Worm (Caenorhabditis elegans): Measurements from ENCODE around the gene nlp-81.

Gene nlp-81

ce11 chrIV:3163562-3163961 lies 12.4 kb downstream of the nlp-81 start:
- TF ChIP-seq nhr-129 (tag; optimal IDR thresholded peaks at IDR 0.05) (peak; percentile 37), Y55F3AM.14 (GFP tag; optimal IDR thresholded peaks at IDR 0.05) (peak; percentile 37), F13H6.1 (tag; optimal IDR thresholded peaks at IDR 0.05) (peak; percentile 51), zag-1 (tag; optimal IDR thresholded peaks at IDR 0.05) (peak; percentile 52), alr-1 (tag; optimal IDR thresholded peaks at IDR 0.05) (no peak), C34F6.9 (tag; optimal IDR thresholded peaks at IDR 0.05) (peak; percentile 46), skn-1 (tag; optimal IDR thresholded peaks at IDR 0.05) (no peak), crh-2 (tag; optimal IDR thresholded peaks at IDR 0.05) (no peak), unc-55 (GFP tag; optimal IDR thresholded peaks at IDR 0.05) (peak; percentile 52), snpc-4 (tag; optimal IDR thresholded peaks at IDR 0.05) (no peak), ztf-4 (tag; optimal IDR thresholded peaks at IDR 0.05) (no peak)

ce11 chrIV:3160785-3161184 lies 15.1 kb downstream of the nlp-81 start:
- TF ChIP-seq nhr-23 (tag; optimal IDR thresholded peaks at IDR 0.05) (peak; percentile 31), lin-39 (tag; optimal IDR thresholded peaks at IDR 0.05) (no peak), sma-3 (GFP tag; optimal IDR thresholded peaks at IDR 0.05) (peak; percentile 81), dmd-4 (tag; optimal IDR thresholded peaks at IDR 0.05) (no peak), mab-5 (tag; optimal IDR thresholded peaks at IDR 0.05) (peak; percentile 87), nhr-129 (tag; optimal IDR thresholded peaks at IDR 0.05) (peak; percentile 90), mbf-1 (tag; optimal IDR thresholded peaks at IDR 0.05) (no peak), skn-1 (tag; optimal IDR thresholded peaks at IDR 0.05) (no peak), R02D3.7 (tag; optimal IDR thresholded peaks at IDR 0.05) (no peak), unc-55 (GFP tag; optimal IDR thresholded peaks at IDR 0.05) (peak; percentile 94), alr-1 (tag; optimal IDR thresholded peaks at IDR 0.05) (peak; percentile 3), nhr-12 (tag; optimal IDR thresholded peaks at IDR 0.05) (no peak), nhr-25 (tag; optimal IDR thresholded peaks at IDR 0.05) (peak; percentile 83), ztf-1 (GFP tag; conservative IDR thresholded peaks at IDR 0.05) (no peak), nhr-10 (tag; optimal IDR thresholded peaks at IDR 0.05) (no peak), ZK546.5 (tag; optimal IDR thresholded peaks at IDR 0.05) (no peak), sma-9 (GFP tag; optimal IDR thresholded peaks at IDR 0.05) (peak; percentile 97), sma-9 (tag; optimal IDR thresholded peaks at IDR 0.05) (no peak), fos-1 (tag; optimal IDR thresholded peaks at IDR 0.05) (peak; percentile 89), F13H6.1 (tag; optimal IDR thresholded peaks at IDR 0.05) (peak; percentile 98), aly-2 (tag; optimal IDR thresholded peaks at IDR 0.05) (no peak), C34F6.9 (tag; optimal IDR thresholded peaks at IDR 0.05) (peak; percentile 95), peb-1 (tag; optimal IDR thresholded peaks at IDR 0.05) (no peak), ama-1 (optimal IDR thresholded peaks at IDR 0.05) (no peak), snpc-4 (tag; optimal IDR thresholded peaks at IDR 0.05) (peak; percentile 64), gmeb-1 (tag; optimal IDR thresholded peaks at IDR 0.05) (peak; percentile 65), lin-13 (GFP tag; optimal IDR thresholded peaks at IDR 0.05) (peak; percentile 87), nhr-6 (tag; optimal IDR thresholded peaks at IDR 0.05) (peak; percentile 69), ceh-82 (tag; optimal IDR thresholded peaks at IDR 0.05) (no peak), lin-11 (tag; optimal IDR thresholded peaks at IDR 0.05) (peak; percentile 70), lsy-2 (tag; optimal IDR thresholded peaks at IDR 0.05) (peak; percentile 46 to 91), Y55F3AM.14 (GFP tag; optimal IDR thresholded peaks at IDR 0.05) (peak; percentile 11), nhr-237 (tag; optimal IDR thresholded peaks at IDR 0.05) (peak; percentile 27), ztf-4 (tag; optimal IDR thresholded peaks at IDR 0.05) (peak; percentile 82), nhr-11 (tag; optimal IDR thresholded peaks at IDR 0.05) (no peak), egl-27 (tag; optimal IDR thresholded peaks at IDR 0.05) (peak; percentile 91), mdl-1 (tag; optimal IDR thresholded peaks at IDR 0.05) (peak; percentile 73 to 83), blmp-1 (tag; optimal IDR thresholded peaks at IDR 0.05; ENCODE audit: insufficient read depth) (peak; percentile 75), sem-4 (tag; optimal IDR thresholded peaks at IDR 0.05) (peak; percentile 53), unc-39 (tag; optimal IDR thresholded peaks at IDR 0.05) (no peak), nhr-77 (tag; optimal IDR thresholded peaks at IDR 0.05) (no peak), unc-62 (GFP tag; optimal IDR thresholded peaks at IDR 0.05) (no peak), elt-1 (tag; optimal IDR thresholded peaks at IDR 0.05) (no peak), crh-2 (tag; optimal IDR thresholded peaks at IDR 0.05) (peak; percentile 94), nhr-21 (tag; optimal IDR thresholded peaks at IDR 0.05) (peak; percentile 91), ztf-11 (tag; optimal IDR thresholded peaks at IDR 0.05) (no peak), elt-3 (tag; optimal IDR thresholded peaks at IDR 0.05) (no peak), zag-1 (tag; optimal IDR thresholded peaks at IDR 0.05) (peak; percentile 72), ceh-16 (tag; optimal IDR thresholded peaks at IDR 0.05) (peak; percentile 29)

All from whole organism, L2 larva.